Worm (Caenorhabditis elegans) whole organism, L4 larva: ENCODE data around the gene C16A3.2.

Experiments used
- F10B5.3 ChIP-seq: sonication (generic microtip); optimal IDR thresholded peaks from 2 replicates; lab custom pipeline; 2016; ENCODE audit warnings: mild to moderate bottlenecking, missing genetic modification characterization, missing compliant biosample characterization
- F26F4.8 ChIP-seq: fragments of 200-800 bp; sonication (Bioruptor generic); conservative IDR thresholded peaks from 2 replicates; pipeline ENCODE4 v1.3.6; 2022; ENCODE audit warnings: missing genetic modification characterization, missing compliant biosample characterization
- F44E2.7 ChIP-seq: fragments of 200-800 bp; sonication (Bioruptor generic); IDR thresholded peaks from 2 replicates; pipeline ENCODE4 v2.1.2; 2022; ENCODE audit warnings: missing genetic modification characterization, missing compliant biosample characterization
- T20F7.1 ChIP-seq: fragments of 200-800 bp; sonication (Bioruptor generic); optimal IDR thresholded peaks from 2 replicates; lab custom pipeline; 2018; ENCODE audit warnings: mild to moderate bottlenecking, missing genetic modification characterization, missing compliant biosample characterization
- Y105C5A.15 ChIP-seq: fragments of 200-800 bp; sonication (Bioruptor generic); IDR thresholded peaks from 2 replicates; pipeline ENCODE4 v1.3.6; 2022; ENCODE audit warnings: missing genetic modification characterization, missing compliant biosample characterization
- Y5F2A.4 ChIP-seq: fragments of 200-800 bp; sonication (Bioruptor generic); optimal IDR thresholded peaks from 2 replicates; lab custom pipeline; 2018; ENCODE audit warnings: mild to moderate bottlenecking, missing genetic modification characterization, missing compliant biosample characterization
- ZK546.5 ChIP-seq, 2 experiments: sonication (generic microtip); optimal IDR thresholded peaks; 2 replicates each; lab custom pipeline; 2017; ENCODE audit warnings: missing biosample characterization in 2 of 2, missing genetic modification characterization in 2 of 2
- aly-2 ChIP-seq: sonication (generic microtip); optimal IDR thresholded peaks from 2 replicates; lab custom pipeline; 2018; ENCODE audit warnings: missing biosample characterization, missing genetic modification characterization
- ama-1 ChIP-seq: fragments of 150-350 bp; optimal IDR thresholded peaks from 2 replicates; lab custom pipeline; 2014; ENCODE audit warnings: inconsistent platforms, mixed read lengths
- arid-1 ChIP-seq: fragments of 200-800 bp; sonication (Bioruptor generic); conservative IDR thresholded peaks from 2 replicates; pipeline ENCODE4 v1.3.6; 2022; ENCODE audit warnings: missing genetic modification reagents, missing genetic modification characterization, missing compliant biosample characterization
- ceh-20 ChIP-seq: fragments of 200-800 bp; sonication (Bioruptor generic); IDR thresholded peaks from 2 replicates; pipeline ENCODE4 v1.3.6; 2022; ENCODE audit warnings: missing genetic modification reagents, missing genetic modification characterization, missing compliant biosample characterization
- ceh-28 ChIP-seq: fragments of 150-350 bp; optimal IDR thresholded peaks from 2 replicates; lab custom pipeline; 2014; ENCODE audit warnings: missing biosample characterization, missing genetic modification reagents, missing genetic modification characterization
- ceh-32 ChIP-seq: sonication (generic microtip); optimal IDR thresholded peaks from 2 replicates; lab custom pipeline; 2016; ENCODE audit warnings: mild to moderate bottlenecking, missing genetic modification characterization, missing compliant biosample characterization; ENCODE audit not compliant: poor library complexity
- ceh-62 ChIP-seq: sonication (generic microtip); optimal IDR thresholded peaks from 2 replicates; lab custom pipeline; 2017; ENCODE audit warnings: missing biosample characterization, missing genetic modification characterization
- ctbp-1 ChIP-seq: fragments of 200-800 bp; sonication (Bioruptor generic); IDR thresholded peaks from 2 replicates; pipeline ENCODE4 v1.3.6; 2022; ENCODE audit warnings: missing genetic modification reagents, missing genetic modification characterization, missing compliant biosample characterization
- daf-16 ChIP-seq, 3 experiments: sonication (generic microtip); optimal IDR thresholded peaks; 2 replicates each; lab custom pipeline; 2016 to 2017; ENCODE audit warnings: missing genetic modification characterization in 3 of 3, missing genetic modification reagents in 3 of 3, mild to moderate bottlenecking in 2 of 3, missing compliant biosample characterization in 2 of 3, missing biosample characterization in 1 of 3, moderate library complexity in 1 of 3
- daf-8 ChIP-seq: fragments of 200-800 bp; sonication (Bioruptor generic); IDR thresholded peaks from 2 replicates; pipeline ENCODE4 v1.3.6; 2022; ENCODE audit warnings: missing genetic modification characterization, missing compliant biosample characterization
- duxl-1 ChIP-seq: sonication (generic microtip); optimal IDR thresholded peaks from 2 replicates; lab custom pipeline; 2016; ENCODE audit warnings: mild to moderate bottlenecking, missing genetic modification characterization, moderate library complexity, missing compliant biosample characterization; ENCODE audit not compliant: poor library complexity
- dve-1 ChIP-seq: sonication (generic microtip); optimal IDR thresholded peaks from 2 replicates; lab custom pipeline; 2017; ENCODE audit warnings: antibody characterized with exemption, mild to moderate bottlenecking, missing genetic modification characterization, missing compliant biosample characterization; ENCODE audit not compliant: insufficient read depth
- gei-8 ChIP-seq: fragments of 200-800 bp; sonication (Bioruptor generic); optimal IDR thresholded peaks from 2 replicates; lab custom pipeline; 2018; ENCODE audit warnings: mild to moderate bottlenecking, missing genetic modification characterization, missing compliant biosample characterization
- hlh-11 ChIP-seq: fragments of 200-800 bp; sonication (Bioruptor generic); optimal IDR thresholded peaks from 2 replicates; lab custom pipeline; 2018; ENCODE audit warnings: mild to moderate bottlenecking, missing genetic modification characterization, missing compliant biosample characterization
- lim-7 ChIP-seq: fragments of 200-800 bp; sonication (Bioruptor generic); IDR thresholded peaks from 2 replicates; pipeline ENCODE4 v1.3.6; 2022; ENCODE audit warnings: missing genetic modification characterization, missing compliant biosample characterization
- lin-1 ChIP-seq: fragments of 200-800 bp; sonication (Bioruptor generic); IDR thresholded peaks from 2 replicates; pipeline ENCODE4 v1.3.6; 2022; ENCODE audit warnings: missing genetic modification reagents, missing genetic modification characterization, missing compliant biosample characterization
- lin-13 ChIP-seq: fragments of 150-350 bp; optimal IDR thresholded peaks from 2 replicates; lab custom pipeline; 2014; ENCODE audit warnings: missing biosample characterization, missing genetic modification reagents, missing genetic modification characterization
- lin-15B ChIP-seq: fragments of 150-350 bp; sonication (generic microtip); optimal IDR thresholded peaks from 3 replicates; lab custom pipeline; 2014; ENCODE audit warnings: missing biosample characterization, missing genetic modification characterization
- lin-29 ChIP-seq: fragments of 200-800 bp; sonication (Bioruptor generic); IDR thresholded peaks from 2 replicates; pipeline ENCODE4 v1.3.6; 2022; ENCODE audit warnings: missing genetic modification reagents, missing genetic modification characterization, missing compliant biosample characterization
- lin-38 ChIP-seq: fragments of 200-800 bp; sonication (Bioruptor generic); IDR thresholded peaks from 2 replicates; pipeline ENCODE4 v1.3.6; 2022; ENCODE audit warnings: missing genetic modification reagents, missing genetic modification characterization, missing compliant biosample characterization
- lin-39 ChIP-seq: fragments of 150-350 bp; optimal IDR thresholded peaks from 2 replicates; lab custom pipeline; 2014; ENCODE audit warnings: missing biosample characterization, missing genetic modification reagents, missing genetic modification characterization
- madf-5 ChIP-seq, 2 experiments: fragments of 200-800 bp; sonication (Bioruptor generic); IDR thresholded peaks; 2 replicates each; pipeline ENCODE4 v1.3.6; 2022; ENCODE audit warnings: missing compliant biosample characterization in 2 of 2, missing genetic modification characterization in 2 of 2
- madf-9 ChIP-seq: fragments of 200-800 bp; sonication (Bioruptor generic); conservative IDR thresholded peaks from 2 replicates; pipeline ENCODE4 v1.3.6; 2022; ENCODE audit warnings: missing genetic modification reagents, missing genetic modification characterization, missing compliant biosample characterization
- mxl-2 ChIP-seq: fragments of 200-800 bp; sonication (Bioruptor generic); conservative IDR thresholded peaks from 2 replicates; pipeline ENCODE4 v1.3.6; 2022; ENCODE audit warnings: missing genetic modification reagents, missing genetic modification characterization, missing compliant biosample characterization
- nhr-10 ChIP-seq: fragments of 150-350 bp; optimal IDR thresholded peaks from 2 replicates; lab custom pipeline; 2014; ENCODE audit warnings: missing biosample characterization, missing genetic modification characterization
- nhr-102 ChIP-seq: sonication (generic microtip); optimal IDR thresholded peaks from 2 replicates; lab custom pipeline; 2016; ENCODE audit warnings: mild to moderate bottlenecking, missing genetic modification characterization, moderate library complexity, missing compliant biosample characterization
- nhr-11 ChIP-seq: fragments of 150-350 bp; optimal IDR thresholded peaks from 2 replicates; lab custom pipeline; 2014; ENCODE audit warnings: missing biosample characterization, missing genetic modification characterization
- nhr-41 ChIP-seq: fragments of 200-800 bp; sonication (Bioruptor generic); IDR thresholded peaks from 2 replicates; pipeline ENCODE4 v1.3.6; 2022; ENCODE audit warnings: missing genetic modification reagents, missing genetic modification characterization, missing compliant biosample characterization
- nhr-6 ChIP-seq: fragments of 150-350 bp; optimal IDR thresholded peaks from 2 replicates; lab custom pipeline; 2014; ENCODE audit warnings: missing biosample characterization, missing genetic modification characterization
- php-3 ChIP-seq: fragments of 200-800 bp; sonication (Bioruptor generic); IDR thresholded peaks from 2 replicates; pipeline ENCODE4 v1.3.6; 2022; ENCODE audit warnings: missing genetic modification reagents, missing genetic modification characterization, missing compliant biosample characterization
- pqm-1 ChIP-seq: sonication (generic microtip); optimal IDR thresholded peaks from 2 replicates; lab custom pipeline; 2017; ENCODE audit warnings: missing biosample characterization, missing genetic modification characterization
- rbr-2 ChIP-seq: sonication (generic microtip); optimal IDR thresholded peaks from 2 replicates; lab custom pipeline; 2016; ENCODE audit warnings: missing genotype, missing genetic modification characterization, missing compliant biosample characterization
- saeg-2 ChIP-seq: fragments of 200-800 bp; sonication (Bioruptor generic); IDR thresholded peaks from 2 replicates; pipeline ENCODE4 v1.3.6; 2022; ENCODE audit warnings: missing genetic modification reagents, missing genetic modification characterization, missing compliant biosample characterization
- sdz-12 ChIP-seq: fragments of 200-800 bp; sonication (Bioruptor generic); optimal IDR thresholded peaks from 2 replicates; lab custom pipeline; 2018; ENCODE audit warnings: mild to moderate bottlenecking, missing genetic modification characterization, missing compliant biosample characterization
- set-16 ChIP-seq: fragments of 200-800 bp; sonication (Bioruptor generic); IDR thresholded peaks from 2 replicates; pipeline ENCODE4 v1.3.6; 2022; ENCODE audit warnings: missing genetic modification reagents, missing genetic modification characterization, missing compliant biosample characterization
- snpc-4 ChIP-seq: fragments of 150-350 bp; optimal IDR thresholded peaks from 2 replicates; lab custom pipeline; 2014; ENCODE audit warnings: missing biosample characterization, missing genetic modification characterization
- spr-1 ChIP-seq: sonication (generic microtip); optimal IDR thresholded peaks from 2 replicates; lab custom pipeline; 2016; ENCODE audit warnings: mild to moderate bottlenecking, missing genetic modification characterization, missing compliant biosample characterization
- spr-3 ChIP-seq: fragments of 200-800 bp; sonication (Bioruptor generic); optimal IDR thresholded peaks from 2 replicates; lab custom pipeline; 2018; ENCODE audit warnings: mild to moderate bottlenecking, missing genetic modification characterization, missing compliant biosample characterization
- tra-1 ChIP-seq: fragments of 200-800 bp; sonication (Bioruptor generic); IDR thresholded peaks from 2 replicates; pipeline ENCODE4 v1.3.6; 2022; ENCODE audit warnings: missing genetic modification reagents, missing genetic modification characterization, missing compliant biosample characterization
- unc-130 ChIP-seq: sonication (generic microtip); optimal IDR thresholded peaks from 2 replicates; lab custom pipeline; 2016; ENCODE audit warnings: missing genetic modification reagents, missing genetic modification characterization, missing compliant biosample characterization
- unc-39 ChIP-seq: sonication (generic microtip); optimal IDR thresholded peaks from 2 replicates; lab custom pipeline; 2017; ENCODE audit warnings: missing biosample characterization, missing genetic modification characterization
- zfp-2 ChIP-seq: sonication (generic microtip); optimal IDR thresholded peaks from 2 replicates; lab custom pipeline; 2016; ENCODE audit warnings: mild to moderate bottlenecking, missing genetic modification characterization, missing compliant biosample characterization
- zfp-3 ChIP-seq: fragments of 200-800 bp; sonication (Bioruptor generic); conservative IDR thresholded peaks from 2 replicates; pipeline ENCODE4 v1.3.6; 2022; ENCODE audit warnings: missing genetic modification reagents, missing genetic modification characterization, missing compliant biosample characterization
- zip-2 ChIP-seq: fragments of 150-350 bp; optimal IDR thresholded peaks from 2 replicates; lab custom pipeline; 2014; ENCODE audit warnings: missing biosample characterization, missing genetic modification characterization

The C16A3.2 gene

DNA sequence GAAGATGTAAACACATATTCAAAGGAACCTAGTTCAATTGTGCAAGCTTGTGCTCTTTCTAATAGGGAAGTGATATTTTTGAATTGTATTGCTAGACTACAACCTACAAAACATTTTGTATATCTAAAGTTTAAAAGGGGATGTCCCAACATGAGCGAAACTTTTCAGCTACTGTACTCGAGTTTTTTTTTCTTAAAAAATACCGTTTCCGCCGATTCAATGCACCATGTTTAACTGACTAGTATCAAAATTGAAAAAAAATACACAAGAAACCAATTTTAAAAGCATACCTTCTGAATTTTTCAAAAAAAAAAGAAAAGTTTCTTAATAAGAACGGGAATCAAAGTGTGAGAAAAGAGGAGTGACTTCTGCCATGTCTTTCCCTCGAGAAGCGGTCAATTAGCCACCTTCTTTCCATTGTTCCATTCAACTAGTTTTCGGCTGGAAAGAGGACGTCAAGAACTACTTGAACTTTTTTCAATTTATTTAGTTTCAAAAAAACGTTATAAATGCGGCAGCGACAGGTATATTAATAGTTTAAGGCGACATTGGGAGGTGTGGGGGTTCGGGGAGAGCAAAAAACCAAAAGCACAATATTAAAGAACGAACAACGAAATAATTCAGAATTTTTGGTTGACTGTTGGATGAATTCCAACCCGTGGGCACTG is 25.8 kb downstream of the C16A3.2 start, which contains the start of gene nas-4:
TSS of gene nas-4 (minus strand) at position 351 of the 668 bp plus-strand sequence.
- TF ChIP-seq lim-7 (GFP tag; lab: Robert Waterston, UW) = 0 out of 2 replicates have a peak, but pooled peaks have one; percentile 36
- TF ChIP-seq spr-3 (GFP tag; lab: Kevin White, UChicago) = no peak
- TF ChIP-seq nhr-11 (tag; lab: Kevin White, UChicago) = no peak
- TF ChIP-seq duxl-1 = no peak
- no peak for TF ChIP-seq ZK546.5 (tag; optimal IDR thresholded peaks at IDR 0.05; lab: Kevin White, UChicago)
- no peak for TF ChIP-seq unc-39 (tag; lab: Kevin White, UChicago)
- peak; percentile 67 for TF ChIP-seq nhr-102 (tag; lab: Kevin White, UChicago)
- no peak for TF ChIP-seq daf-16 (GFP tag; optimal IDR thresholded peaks at IDR 0.05; lab: Kevin White, UChicago)
- TF ChIP-seq daf-16 (tag; optimal IDR thresholded peaks at IDR 0.05; lab: Kevin White, UChicago) = no peak
- TF ChIP-seq ceh-62 = no peak
- TF ChIP-seq set-16 (GFP tag; lab: Robert Waterston, UW) = no peak
- TF ChIP-seq F26F4.8 (GFP tag; lab: Robert Waterston, UW) = no peak
- TF ChIP-seq snpc-4 = no peak
- peak; percentile 77 for TF ChIP-seq ama-1
- TF ChIP-seq madf-9 = no peak
- TF ChIP-seq dve-1 (tag; lab: Kevin White, UChicago) = peak; percentile 32
- TF ChIP-seq ctbp-1 (GFP tag; lab: Robert Waterston, UW) = no peak
- TF ChIP-seq pqm-1 (tag; lab: Kevin White, UChicago) = no peak
- 0 out of 2 replicates have a peak, but pooled peaks have one; percentile 18 for TF ChIP-seq arid-1
- TF ChIP-seq Y105C5A.15 (GFP tag; lab: Robert Waterston, UW) = no peak
- TF ChIP-seq zfp-3 (GFP tag; lab: Robert Waterston, UW) = no peak; the same call in 1 of the 2 replicates
- TF ChIP-seq F44E2.7 = no peak
- no peak for TF ChIP-seq mxl-2
- no peak for TF ChIP-seq rbr-2 (tag; lab: Kevin White, UChicago)
- no peak for TF ChIP-seq saeg-2 (GFP tag; lab: Robert Waterston, UW)
- peak; percentile 24; the same call in 1 of the 2 replicates for TF ChIP-seq lin-38 (GFP tag; lab: Robert Waterston, UW)
- no peak for TF ChIP-seq lin-15B (tag; lab: Kevin White, UChicago)
- no peak for TF ChIP-seq F10B5.3 (tag; lab: Kevin White, UChicago)
- TF ChIP-seq ceh-28 (tag; lab: Kevin White, UChicago) = no peak
- no peak for TF ChIP-seq Y5F2A.4
- no peak for TF ChIP-seq lin-1
- no peak for TF ChIP-seq php-3 (GFP tag; lab: Robert Waterston, UW)
- TF ChIP-seq ceh-20 (GFP tag; lab: Robert Waterston, UW) = no peak
- TF ChIP-seq tra-1 = no peak
- peak; percentile 0 for TF ChIP-seq gei-8 (GFP tag; lab: Kevin White, UChicago)
- TF ChIP-seq daf-8 (GFP tag; lab: Robert Waterston, UW) = no peak
- TF ChIP-seq unc-130 (GFP tag; lab: Kevin White, UChicago) = no peak
- no peak for TF ChIP-seq T20F7.1 (GFP tag; lab: Kevin White, UChicago)
- TF ChIP-seq nhr-6 = no peak
- no peak for TF ChIP-seq nhr-41 (GFP tag; lab: Robert Waterston, UW)
- TF ChIP-seq madf-5 (GFP tag; IDR thresholded peaks at IDR 0.05; lab: Robert Waterston, UW) = no peak
- TF ChIP-seq hlh-11 (tag; lab: Kevin White, UChicago) = peak; percentile 13
- no peak for TF ChIP-seq ceh-32 (tag; lab: Kevin White, UChicago)
- TF ChIP-seq spr-1 (tag; lab: Kevin White, UChicago) = peak; percentile 40
- peak; percentile 70 for TF ChIP-seq nhr-10 (tag; lab: Kevin White, UChicago)
- no peak for TF ChIP-seq lin-29 (GFP tag; lab: Robert Waterston, UW)
- TF ChIP-seq sdz-12 = no peak
- no peak for TF ChIP-seq aly-2
- TF ChIP-seq lin-13 = no peak
- TF ChIP-seq zip-2 = no peak
- no peak for TF ChIP-seq lin-39 (tag; lab: Kevin White, UChicago)
- no peak for TF ChIP-seq zfp-2 (tag; lab: Kevin White, UChicago)
